Fruit fly (Drosophila melanogaster) ovary, adult (tissue): ENCODE measurements around the gene hry.

ENCODE experiments used
- CG17801 ChIP-seq: fragments of 200-800 bp; optimal IDR thresholded peaks from 2 replicates; lab custom pipeline; 2019; ENCODE audit warnings: missing biosample characterization, mild to moderate bottlenecking, missing genetic modification characterization, moderate library complexity; ENCODE audit not compliant: partially characterized antibody

hry gene

dm6 chr3L:8655217-8655896 is 20.2 kb upstream of the hry start:
- TF ChIP-seq CG17801 (GFP tag; lab: Kevin White, UChicago), result no peak

- no peak for TF ChIP-seq CG17801 (GFP tag; lab: Kevin White, UChicago)
Measured at dm6 chr3L:8656725-8657428, 18.7 kb upstream of the hry start.

dm6 chr3L:8657429-8657754 is 18.2 kb upstream of the hry start:
- TF ChIP-seq CG17801 (GFP tag; lab: Kevin White, UChicago), result no peak

- TF ChIP-seq CG17801 (GFP tag; lab: Kevin White, UChicago), result no peak
Measured at dm6 chr3L:8657787-8658186, 17.8 kb upstream of the hry start.

- TF ChIP-seq CG17801 (GFP tag; lab: Kevin White, UChicago), result no peak
Measured at dm6 chr3L:8659601-8660000, 16.0 kb upstream of the hry start.

- no peak for TF ChIP-seq CG17801 (GFP tag; lab: Kevin White, UChicago)
Measured at dm6 chr3L:8660800-8661199, 14.8 kb upstream of the hry start.

- no peak for TF ChIP-seq CG17801 (GFP tag; lab: Kevin White, UChicago)
Measured at dm6 chr3L:8661793-8662669, 13.5 kb upstream of the hry start.

dm6 chr3L:8666098-8666497 is 9.5 kb upstream of the hry start:
- TF ChIP-seq CG17801 (GFP tag; lab: Kevin White, UChicago), result no peak

dm6 chr3L:8667809-8668593 is 7.6 kb upstream of the hry start:
- TF ChIP-seq CG17801 (GFP tag; lab: Kevin White, UChicago), result no peak

- TF ChIP-seq CG17801 (GFP tag; lab: Kevin White, UChicago), result no peak
Measured at dm6 chr3L:8669087-8669486, 6.5 kb upstream of the hry start.

dm6 chr3L:8669847-8670622 is 5.5 kb upstream of the hry start:
- TF ChIP-seq CG17801 (GFP tag; lab: Kevin White, UChicago), result no peak

dm6 chr3L:8670983-8671382 is 4.6 kb upstream of the hry start:
- no peak for TF ChIP-seq CG17801 (GFP tag; lab: Kevin White, UChicago)

dm6 chr3L:8672199-8673059 is 3.1 kb upstream of the hry start:
- TF ChIP-seq CG17801 (GFP tag; lab: Kevin White, UChicago), result no peak
